Worm (Caenorhabditis elegans) whole organism, young adult: ENCODE measurements around the gene nspc-15.

Experiments
- B0261.1 ChIP-seq: sonication (generic microtip); optimal IDR thresholded peaks from 2 replicates; lab custom pipeline; 2016; ENCODE audit warnings: mild to moderate bottlenecking, missing genetic modification characterization, moderate library complexity, missing compliant biosample characterization
- B0336.3 ChIP-seq: fragments of 200-800 bp; sonication (Bioruptor generic); IDR thresholded peaks from 2 replicates; pipeline ENCODE4 v1.3.6; 2022; ENCODE audit warnings: missing genetic modification characterization, missing compliant biosample characterization
- C06A6.2 ChIP-seq: fragments of 200-800 bp; sonication (Bioruptor generic); conservative IDR thresholded peaks from 2 replicates; pipeline ENCODE4 v1.3.6; 2022; ENCODE audit warnings: missing genetic modification characterization, missing compliant biosample characterization
- C17E4.6 ChIP-seq: fragments of 200-800 bp; sonication (Bioruptor generic); IDR thresholded peaks from 2 replicates; pipeline ENCODE4 v1.3.6; 2022; ENCODE audit warnings: missing genetic modification reagents, missing genetic modification characterization, missing compliant biosample characterization
- F22D6.2 ChIP-seq: sonication (generic microtip); optimal IDR thresholded peaks from 2 replicates; lab custom pipeline; 2016; ENCODE audit warnings: mild to moderate bottlenecking, missing genetic modification characterization, missing compliant biosample characterization
- F39B2.1 ChIP-seq: fragments of 200-800 bp; sonication (Bioruptor generic); IDR thresholded peaks from 2 replicates; pipeline ENCODE4 v1.3.6; 2022; ENCODE audit warnings: missing genetic modification reagents, missing genetic modification characterization, missing compliant biosample characterization
- F49E8.2 ChIP-seq: sonication (generic microtip); optimal IDR thresholded peaks from 3 replicates; lab custom pipeline; 2017; ENCODE audit warnings: missing genetic modification characterization, mild to moderate bottlenecking, missing compliant biosample characterization, antibody characterized with exemption, moderate library complexity; ENCODE audit not compliant: insufficient read depth
- T07F8.4 ChIP-seq: sonication (generic microtip); optimal IDR thresholded peaks from 2 replicates; lab custom pipeline; 2016; ENCODE audit warnings: mild to moderate bottlenecking, missing genetic modification characterization, moderate library complexity, missing compliant biosample characterization
- T26A5.8 ChIP-seq: sonication (generic microtip); optimal IDR thresholded peaks from 2 replicates; lab custom pipeline; 2016; ENCODE audit warnings: missing genetic modification characterization, missing compliant biosample characterization
- Y53G8AR.9 ChIP-seq: fragments of 200-800 bp; sonication (Bioruptor generic); conservative IDR thresholded peaks from 2 replicates; pipeline ENCODE4 v1.3.6; 2022; ENCODE audit warnings: missing genetic modification reagents, missing genetic modification characterization, missing compliant biosample characterization
- Y56A3A.18 ChIP-seq: fragments of 200-800 bp; sonication (Bioruptor generic); IDR thresholded peaks from 2 replicates; pipeline ENCODE4 v1.3.6; 2022; ENCODE audit warnings: missing genetic modification reagents, missing genetic modification characterization, missing compliant biosample characterization
- Y67H2A.10 ChIP-seq: fragments of 200-800 bp; sonication (Bioruptor generic); conservative IDR thresholded peaks from 2 replicates; pipeline ENCODE4 v1.3.6; 2022; ENCODE audit warnings: missing genetic modification reagents, missing genetic modification characterization, missing compliant biosample characterization
- Y79H2A.3 ChIP-seq: fragments of 200-800 bp; sonication (Bioruptor generic); conservative IDR thresholded peaks from 2 replicates; pipeline ENCODE4 v1.3.6; 2022; ENCODE audit warnings: missing genetic modification reagents, missing genetic modification characterization, missing compliant biosample characterization
- Y95B8A.8 ChIP-seq: fragments of 200-800 bp; sonication (Bioruptor generic); IDR thresholded peaks from 2 replicates; pipeline ENCODE4 v1.3.6; 2022; ENCODE audit warnings: missing genetic modification reagents, missing genetic modification characterization, missing compliant biosample characterization
- atf-7 ChIP-seq: sonication (generic microtip); optimal IDR thresholded peaks from 2 replicates; lab custom pipeline; 2017; ENCODE audit warnings: mild to moderate bottlenecking, missing genetic modification characterization, missing compliant biosample characterization
- attf-6 ChIP-seq: fragments of 200-800 bp; sonication (Bioruptor generic); IDR thresholded peaks from 2 replicates; pipeline ENCODE4 v1.3.6; 2022; ENCODE audit warnings: missing genetic modification reagents, missing genetic modification characterization, missing compliant biosample characterization
- bed-2 ChIP-seq: fragments of 200-800 bp; sonication (Bioruptor generic); IDR thresholded peaks from 2 replicates; pipeline ENCODE4 v1.3.6; 2022; ENCODE audit warnings: missing genetic modification reagents, missing genetic modification characterization, missing compliant biosample characterization
- ccch-3 ChIP-seq: fragments of 200-800 bp; sonication (Bioruptor generic); optimal IDR thresholded peaks from 2 replicates; lab custom pipeline; 2018; ENCODE audit warnings: mild to moderate bottlenecking, missing genetic modification characterization, missing compliant biosample characterization
- ceh-91 ChIP-seq: fragments of 200-800 bp; sonication (Bioruptor generic); IDR thresholded peaks from 2 replicates; pipeline ENCODE4 v1.3.6; 2022; ENCODE audit warnings: missing genetic modification reagents, missing genetic modification characterization, missing compliant biosample characterization
- chd-7 ChIP-seq: sonication (generic microtip); optimal IDR thresholded peaks from 2 replicates; lab custom pipeline; 2016; ENCODE audit warnings: mild to moderate bottlenecking, missing genetic modification characterization, moderate library complexity, missing compliant biosample characterization
- die-1 ChIP-seq: sonication (generic microtip); optimal IDR thresholded peaks from 2 replicates; lab custom pipeline; 2016; ENCODE audit warnings: missing genotype, mild to moderate bottlenecking, missing genetic modification characterization, missing compliant biosample characterization
- dpl-1 ChIP-seq: fragments of 150-350 bp; optimal IDR thresholded peaks from 2 replicates; lab custom pipeline; 2014; ENCODE audit warnings: missing biosample characterization, missing genetic modification reagents, missing genetic modification characterization
- egl-18 ChIP-seq: fragments of 200-800 bp; sonication (Bioruptor generic); IDR thresholded peaks from 2 replicates; pipeline ENCODE4 v1.3.6; 2022; ENCODE audit warnings: missing genetic modification reagents, missing genetic modification characterization, missing compliant biosample characterization
- egl-44 ChIP-seq: fragments of 200-800 bp; sonication (Bioruptor generic); IDR thresholded peaks from 2 replicates; pipeline ENCODE4 v1.3.6; 2022; ENCODE audit warnings: missing genetic modification reagents, missing genetic modification characterization, missing compliant biosample characterization
- ekl-4 ChIP-seq: fragments of 200-800 bp; sonication (Bioruptor generic); IDR thresholded peaks from 2 replicates; pipeline ENCODE4 v1.3.6; 2022; ENCODE audit warnings: missing genetic modification reagents, missing genetic modification characterization, missing compliant biosample characterization
- ets-4 ChIP-seq: fragments of 200-800 bp; sonication (Bioruptor generic); optimal IDR thresholded peaks from 2 replicates; lab custom pipeline; 2018; ENCODE audit warnings: mild to moderate bottlenecking, missing genetic modification characterization, missing compliant biosample characterization
- fkh-3 ChIP-seq: sonication (generic microtip); optimal IDR thresholded peaks from 2 replicates; lab custom pipeline; 2016; ENCODE audit warnings: mild to moderate bottlenecking, missing genetic modification characterization, missing compliant biosample characterization
- hmg-20 ChIP-seq: fragments of 200-800 bp; sonication (Bioruptor generic); IDR thresholded peaks from 2 replicates; pipeline ENCODE4 v1.3.6; 2022; ENCODE audit warnings: missing genetic modification reagents, missing genetic modification characterization, missing compliant biosample characterization
- let-526 ChIP-seq: fragments of 200-800 bp; sonication (Bioruptor generic); IDR thresholded peaks from 2 replicates; pipeline ENCODE4 v1.3.6; 2022; ENCODE audit warnings: missing genetic modification reagents, missing genetic modification characterization, missing compliant biosample characterization
- lin-26 ChIP-seq: fragments of 200-800 bp; sonication (Bioruptor generic); IDR thresholded peaks from 2 replicates; pipeline ENCODE4 v1.3.6; 2022; ENCODE audit warnings: missing genetic modification reagents, missing genetic modification characterization, missing compliant biosample characterization
- mcd-1 ChIP-seq: fragments of 200-800 bp; sonication (Bioruptor generic); IDR thresholded peaks from 2 replicates; pipeline ENCODE4 v1.3.6; 2022; ENCODE audit warnings: missing genetic modification reagents, missing genetic modification characterization, missing compliant biosample characterization
- nfya-2 ChIP-seq: fragments of 200-800 bp; sonication (Bioruptor generic); IDR thresholded peaks from 2 replicates; pipeline ENCODE4 v1.3.6; 2022; ENCODE audit warnings: missing genetic modification reagents, missing genetic modification characterization, missing compliant biosample characterization
- pbrm-1 ChIP-seq: fragments of 200-800 bp; sonication (Bioruptor generic); IDR thresholded peaks from 2 replicates; pipeline ENCODE4 v1.3.6; 2022; ENCODE audit warnings: missing genetic modification reagents, missing genetic modification characterization, missing compliant biosample characterization
- rcor-1 ChIP-seq: fragments of 200-800 bp; sonication (Bioruptor generic); IDR thresholded peaks from 2 replicates; pipeline ENCODE4 v1.3.6; 2022; ENCODE audit warnings: missing genetic modification reagents, missing genetic modification characterization, missing compliant biosample characterization
- rec-8 ChIP-seq, 2 experiments: sonication (generic microtip); optimal IDR thresholded peaks; 2 replicates each; lab custom pipeline; 2016; ENCODE audit warnings: mild to moderate bottlenecking in 2 of 2, missing genetic modification characterization in 2 of 2, missing genetic modification reagents in 2 of 2, missing genotype in 2 of 2, missing biosample characterization in 1 of 2, missing compliant biosample characterization in 1 of 2, moderate library complexity in 1 of 2
- rpc-1 ChIP-seq, 2 experiments: fragments of 150-350 bp in 1 of 2; sonication (generic microtip) in 1 of 2; optimal IDR thresholded peaks; 2 replicates each; lab custom pipeline; 2014 to 2018; ENCODE audit warnings: missing biosample characterization in 1 of 2, missing genetic modification characterization in 1 of 2, missing genetic modification reagents in 1 of 2, missing genotype in 1 of 2
- sdz-38 ChIP-seq: sonication (generic microtip); optimal IDR thresholded peaks from 2 replicates; lab custom pipeline; 2016; ENCODE audit warnings: missing genotype, missing genetic modification characterization, missing compliant biosample characterization
- snpc-1.1 ChIP-seq: sonication (generic microtip); optimal IDR thresholded peaks from 2 replicates; lab custom pipeline; 2017; ENCODE audit warnings: missing genetic modification characterization, mild to moderate bottlenecking, missing compliant biosample characterization, antibody characterized with exemption, moderate library complexity, missing genotype, missing genetic modification reagents; ENCODE audit not compliant: insufficient read depth
- snpc-4 ChIP-seq, 5 experiments: fragments of 150-350 bp in 1 of 5; sonication (generic microtip) in 4 of 5; optimal IDR thresholded peaks; 2 replicates each; lab custom pipeline; 2014 to 2018; ENCODE audit warnings: missing genetic modification characterization in 5 of 5, missing biosample characterization in 3 of 5, antibody characterized with exemption in 2 of 5, mild to moderate bottlenecking in 2 of 5, missing compliant biosample characterization in 2 of 5, missing genotype in 2 of 5, moderate library complexity in 2 of 5, missing genetic modification reagents in 1 of 5
- sptf-2 ChIP-seq: fragments of 200-800 bp; sonication (Bioruptor generic); optimal IDR thresholded peaks from 2 replicates; lab custom pipeline; 2018; ENCODE audit warnings: mild to moderate bottlenecking, missing genetic modification characterization, missing compliant biosample characterization
- unc-130 ChIP-seq: sonication (generic microtip); optimal IDR thresholded peaks from 2 replicates; lab custom pipeline; 2016; ENCODE audit warnings: missing genetic modification reagents, missing genetic modification characterization, missing compliant biosample characterization
- unc-62 ChIP-seq: fragments of 150-350 bp; optimal IDR thresholded peaks from 2 replicates; lab custom pipeline; 2014; ENCODE audit warnings: missing biosample characterization, missing genetic modification reagents, missing genetic modification characterization
- xnd-1 ChIP-seq: sonication (generic microtip); optimal IDR thresholded peaks from 2 replicates; lab custom pipeline; 2016; ENCODE audit warnings: missing genotype, missing genetic modification reagents, missing genetic modification characterization, missing compliant biosample characterization
- ztf-18 ChIP-seq: sonication (generic microtip); optimal IDR thresholded peaks from 2 replicates; lab custom pipeline; 2016; ENCODE audit warnings: missing genotype, mild to moderate bottlenecking, missing genetic modification characterization, missing compliant biosample characterization
- ztf-26 ChIP-seq: sonication (generic microtip); optimal IDR thresholded peaks from 2 replicates; lab custom pipeline; 2017; ENCODE audit warnings: missing genetic modification characterization, missing compliant biosample characterization

The nspc-15 gene

ce11 chrX:12367498-12367897, 7.0 kb downstream of the nspc-15 start (continued):
- peak; percentile 17 to 56 for TF ChIP-seq rec-8 (tag; optimal IDR thresholded peaks at IDR 0.05; lab: Kevin White, UChicago)
- no peak for TF ChIP-seq F49E8.2 (tag; lab: Kevin White, UChicago)
- TF ChIP-seq fkh-3 (tag; lab: Kevin White, UChicago), result no peak
- TF ChIP-seq nfya-2 (GFP tag; lab: Robert Waterston, UW), result no peak
- no peak; the same call in 1 of the 2 replicates for TF ChIP-seq B0336.3 (GFP tag; lab: Robert Waterston, UW)
- no peak for TF ChIP-seq sptf-2 (GFP tag; lab: Kevin White, UChicago)
- peak; percentile 78; the same call in 1 of the 2 replicates for TF ChIP-seq pbrm-1 (GFP tag; lab: Robert Waterston, UW)
- TF ChIP-seq ekl-4 (GFP tag; lab: Robert Waterston, UW), result peak; percentile 41; the same call in 1 of the 2 replicates
- no peak for TF ChIP-seq Y79H2A.3 (GFP tag; lab: Robert Waterston, UW)
- TF ChIP-seq snpc-1.1 (tag; lab: Kevin White, UChicago), result peak; percentile 5
- peak; percentile 86 for TF ChIP-seq lin-26 (GFP tag; lab: Robert Waterston, UW)
- no peak for TF ChIP-seq atf-7 (tag; lab: Kevin White, UChicago)
- TF ChIP-seq Y95B8A.8 (GFP tag; lab: Robert Waterston, UW), result 0 out of 2 replicates have a peak, but pooled peaks have one; percentile 55
- no peak for TF ChIP-seq sdz-38
- no peak for TF ChIP-seq Y67H2A.10
- no peak for TF ChIP-seq ceh-91 (GFP tag; lab: Robert Waterston, UW)
- TF ChIP-seq F22D6.2 (tag; lab: Kevin White, UChicago), result no peak
- peak; percentile 52 for TF ChIP-seq ztf-18 (tag; lab: Kevin White, UChicago)
- TF ChIP-seq hmg-20, result 0 out of 2 replicates have a peak, but pooled peaks have one; percentile 42
- no peak for TF ChIP-seq xnd-1
- TF ChIP-seq ccch-3 (GFP tag; lab: Kevin White, UChicago), result no peak
- TF ChIP-seq egl-44 (GFP tag; lab: Robert Waterston, UW), result peak; percentile 80; the same call in 1 of the 2 replicates
- TF ChIP-seq F39B2.1 (GFP tag; lab: Robert Waterston, UW), result no peak
- no peak for TF ChIP-seq bed-2
- TF ChIP-seq Y53G8AR.9 (GFP tag; lab: Robert Waterston, UW), result no peak
- TF ChIP-seq dpl-1 (GFP tag; lab: Kevin White, UChicago), result no peak
- peak; percentile 30 for TF ChIP-seq chd-7 (tag; lab: Kevin White, UChicago)

- TF ChIP-seq let-526 (GFP tag; lab: Robert Waterston, UW) (no peak), T07F8.4 (tag; lab: Kevin White, UChicago) (no peak), sptf-2 (GFP tag; lab: Kevin White, UChicago) (no peak), mcd-1 (GFP tag; lab: Robert Waterston, UW) (no peak), die-1 (tag; lab: Kevin White, UChicago) (no peak), B0261.1 (tag; lab: Kevin White, UChicago) (no peak), sdz-38 (no peak), dpl-1 (GFP tag; lab: Kevin White, UChicago) (no peak), snpc-4 (GFP tag; optimal IDR thresholded peaks at IDR 0.05; lab: Kevin White, UChicago) (no peak), snpc-4 (tag; optimal IDR thresholded peaks at IDR 0.05; lab: Kevin White, UChicago) (no peak), Y56A3A.18 (GFP tag; lab: Robert Waterston, UW) (no peak), atf-7 (tag; lab: Kevin White, UChicago) (no peak)
Measured at ce11 chrX:12371321-12371720, 10.8 kb downstream of the nspc-15 start, which contains the start of gene rif-1.2. TSS of gene rif-1.2 (minus strand) at chrX:12371421.

- TF ChIP-seq pbrm-1 (GFP tag; lab: Robert Waterston, UW) (no peak), rpc-1 (optimal IDR thresholded peaks at IDR 0.05; lab: Kevin White, UChicago) (no peak), rpc-1 (tag; optimal IDR thresholded peaks at IDR 0.05; lab: Kevin White, UChicago) (no peak), unc-130 (GFP tag; lab: Kevin White, UChicago) (no peak), T07F8.4 (tag; lab: Kevin White, UChicago) (no peak), unc-62 (no peak), ztf-26 (tag; lab: Kevin White, UChicago) (no peak), ets-4 (no peak), atf-7 (tag; lab: Kevin White, UChicago) (no peak), T26A5.8 (tag; lab: Kevin White, UChicago) (no peak), nfya-2 (GFP tag; lab: Robert Waterston, UW) (no peak), C06A6.2 (GFP tag; lab: Robert Waterston, UW) (no peak), C17E4.6 (GFP tag; lab: Robert Waterston, UW) (no peak), attf-6 (GFP tag; lab: Robert Waterston, UW) (no peak), egl-18 (GFP tag; lab: Robert Waterston, UW) (no peak), rcor-1 (GFP tag; lab: Robert Waterston, UW) (no peak)
Measured at ce11 chrX:12375783-12376182, 15.2 kb downstream of the nspc-15 start.
